Fruit fly (Drosophila melanogaster) whole organism, pupa: Measurements from ENCODE around the gene CG14441.

ENCODE experiments used
- CG10348 ChIP-seq: fragments of 200-800 bp; sonication (Bioruptor generic); IDR thresholded peaks from 2 replicates; pipeline ENCODE4 v1.3.6; 2022; ENCODE audit warnings: missing biosample characterization, missing genetic modification characterization
- CG12605 ChIP-seq: fragments of 200-800 bp; sonication (Bioruptor generic); IDR thresholded peaks from 2 replicates; pipeline ENCODE4 v1.3.6; 2022; ENCODE audit warnings: missing biosample characterization, missing genetic modification characterization
- CG13204 ChIP-seq: fragments of 200-800 bp; sonication (Bioruptor generic); optimal IDR thresholded peaks from 2 replicates; lab custom pipeline; 2018; ENCODE audit warnings: missing biosample characterization, mild to moderate bottlenecking, missing genetic modification characterization, moderate library complexity
- CG14655 ChIP-seq: fragments of 200-800 bp; sonication (Bioruptor generic); optimal IDR thresholded peaks from 3 replicates; lab custom pipeline; 2017; ENCODE audit warnings: mild to moderate bottlenecking, missing biosample characterization, missing genetic modification reagents, missing genetic modification characterization
- CG15710 ChIP-seq: fragments of 200-800 bp; sonication (Bioruptor generic); optimal IDR thresholded peaks from 2 replicates; lab custom pipeline; 2018; ENCODE audit warnings: missing biosample characterization, mild to moderate bottlenecking, missing genetic modification characterization, moderate library complexity
- CG17806 ChIP-seq: fragments of 200-800 bp; sonication (Bioruptor generic); optimal IDR thresholded peaks from 2 replicates; lab custom pipeline; 2018; ENCODE audit warnings: missing biosample characterization, mild to moderate bottlenecking, missing genetic modification characterization, moderate library complexity
- CG32121 ChIP-seq: fragments of 200-800 bp; sonication (Bioruptor generic); IDR thresholded peaks from 2 replicates; pipeline ENCODE4 v1.3.6; 2022; ENCODE audit warnings: missing biosample characterization, missing genetic modification characterization
- CG34367 ChIP-seq: fragments of 200-800 bp; sonication (Bioruptor generic); optimal IDR thresholded peaks from 2 replicates; lab custom pipeline; 2018; ENCODE audit warnings: missing biosample characterization, mild to moderate bottlenecking, missing genetic modification characterization
- CG4496 ChIP-seq: fragments of 200-800 bp; sonication (Bioruptor generic); IDR thresholded peaks from 3 replicates; pipeline ENCODE4 v1.3.6; 2022; ENCODE audit warnings: missing biosample characterization, missing genetic modification characterization
- CG8159 ChIP-seq: fragments of 200-800 bp; sonication (Bioruptor generic); optimal IDR thresholded peaks from 3 replicates; lab custom pipeline; 2018; ENCODE audit warnings: missing biosample characterization, mild to moderate bottlenecking, missing genetic modification characterization, moderate library complexity
- CG8301 ChIP-seq: fragments of 200-800 bp; sonication (Bioruptor generic); optimal IDR thresholded peaks from 2 replicates; lab custom pipeline; 2018; ENCODE audit warnings: missing biosample characterization, mild to moderate bottlenecking, missing genetic modification characterization
- CG9948 ChIP-seq: fragments of 200-800 bp; sonication (Bioruptor generic); optimal IDR thresholded peaks from 2 replicates; lab custom pipeline; 2018; ENCODE audit warnings: missing biosample characterization, mild to moderate bottlenecking, missing genetic modification characterization, moderate library complexity
- D1 ChIP-seq: fragments of 200-800 bp; sonication (Bioruptor generic); optimal IDR thresholded peaks from 2 replicates; lab custom pipeline; 2018; ENCODE audit warnings: missing biosample characterization, mild to moderate bottlenecking, missing genetic modification characterization, moderate library complexity
- EcR ChIP-seq: fragments of 200-800 bp; sonication (Bioruptor generic); optimal IDR thresholded peaks from 3 replicates; lab custom pipeline; 2019; ENCODE audit warnings: missing biosample characterization, missing genetic modification characterization, mild to moderate bottlenecking, moderate library complexity, missing genetic modification reagents
- Ets98B ChIP-seq: fragments of 200-800 bp; sonication (Bioruptor generic); IDR thresholded peaks from 2 replicates; pipeline ENCODE4 v1.3.6; 2022; ENCODE audit warnings: missing biosample characterization, missing genetic modification characterization
- Pif1A ChIP-seq: fragments of 200-800 bp; sonication (Bioruptor generic); optimal IDR thresholded peaks from 3 replicates; lab custom pipeline; 2016; ENCODE audit warnings: missing biosample characterization, missing genetic modification characterization
- Pif1B ChIP-seq: fragments of 200-800 bp; sonication (Bioruptor generic); optimal IDR thresholded peaks from 3 replicates; lab custom pipeline; 2016; ENCODE audit warnings: missing biosample characterization, missing genetic modification characterization
- Snoo ChIP-seq: fragments of 200-800 bp; sonication (Bioruptor generic); optimal IDR thresholded peaks from 3 replicates; lab custom pipeline; 2017; ENCODE audit warnings: missing biosample characterization, mild to moderate bottlenecking, missing genetic modification characterization, inconsistent platforms
- fd96Ca ChIP-seq: fragments of 200-800 bp; sonication (Bioruptor generic); IDR thresholded peaks from 3 replicates; pipeline ENCODE4 v1.3.6; 2022; ENCODE audit warnings: missing biosample characterization, missing genetic modification characterization
- gl ChIP-seq: fragments of 200-800 bp; sonication (Bioruptor generic); optimal IDR thresholded peaks from 2 replicates; lab custom pipeline; 2018; ENCODE audit warnings: missing biosample characterization, mild to moderate bottlenecking, missing genetic modification characterization
- rn ChIP-seq: fragments of 200-800 bp; sonication (Bioruptor generic); IDR thresholded peaks from 2 replicates; pipeline ENCODE4 v1.3.6; 2022; ENCODE audit warnings: missing biosample characterization, missing genetic modification characterization

Gene CG14441

dm6 chrX:6723622-6724021, 24.3 kb downstream of the CG14441 start:
- no peak for TF ChIP-seq CG14655 (GFP tag; lab: Kevin White, UChicago)
- TF ChIP-seq Pif1B (GFP tag; lab: Kevin White, UChicago) = no peak
- TF ChIP-seq Snoo (tag; lab: Kevin White, UChicago) = no peak
- TF ChIP-seq Pif1A = no peak
- TF ChIP-seq CG4496 = no peak
- no peak for TF ChIP-seq CG17806 (tag; lab: Kevin White, UChicago)
- no peak for TF ChIP-seq Ets98B (GFP tag; lab: Robert Waterston, UW)
- TF ChIP-seq CG15710 (tag; lab: Kevin White, UChicago) = no peak
- no peak for TF ChIP-seq CG10348 (GFP tag; lab: Robert Waterston, UW)
- TF ChIP-seq CG9948 (tag; lab: Kevin White, UChicago) = no peak
- no peak for TF ChIP-seq CG32121 (GFP tag; lab: Robert Waterston, UW)
- no peak for TF ChIP-seq rn
- TF ChIP-seq CG8301 (tag; lab: Kevin White, UChicago) = no peak
- no peak for TF ChIP-seq CG8159 (tag; lab: Kevin White, UChicago)
- no peak for TF ChIP-seq D1 (tag; lab: Kevin White, UChicago)
- no peak for TF ChIP-seq CG34367 (tag; lab: Kevin White, UChicago)
- no peak for TF ChIP-seq EcR (GFP tag; lab: Kevin White, UChicago)
- no peak for TF ChIP-seq fd96Ca (GFP tag; lab: Robert Waterston, UW)
- no peak for TF ChIP-seq CG12605
- no peak for TF ChIP-seq CG13204 (GFP tag; lab: Kevin White, UChicago)

- TF ChIP-seq CG14655 (GFP tag; lab: Kevin White, UChicago) (peak; percentile 46), CG4496 (peak; percentile 43; the same call in 1 of the 3 replicates), CG8301 (tag; lab: Kevin White, UChicago) (peak; percentile 19), gl (tag; lab: Kevin White, UChicago) (no peak), CG13204 (GFP tag; lab: Kevin White, UChicago) (no peak), Ets98B (GFP tag; lab: Robert Waterston, UW) (peak; percentile 40)
Observed at dm6 chrX:6724904-6725505, 25.7 kb downstream of the CG14441 start.

- no peak for TF ChIP-seq Ets98B (GFP tag; lab: Robert Waterston, UW)
- TF ChIP-seq fd96Ca (GFP tag; lab: Robert Waterston, UW) = no peak
- 0 out of 3 replicates have a peak, but pooled peaks have one; percentile 34 for TF ChIP-seq CG4496
- TF ChIP-seq CG13204 (GFP tag; lab: Kevin White, UChicago) = peak; percentile 72
- no peak for TF ChIP-seq CG9948 (tag; lab: Kevin White, UChicago)
- no peak for TF ChIP-seq gl (tag; lab: Kevin White, UChicago)
- no peak for TF ChIP-seq CG15710 (tag; lab: Kevin White, UChicago)
- no peak for TF ChIP-seq CG34367 (tag; lab: Kevin White, UChicago)
- TF ChIP-seq Pif1B (GFP tag; lab: Kevin White, UChicago) = no peak
- no peak for TF ChIP-seq CG32121 (GFP tag; lab: Robert Waterston, UW)
- TF ChIP-seq D1 (tag; lab: Kevin White, UChicago) = no peak
- no peak for TF ChIP-seq CG14655 (GFP tag; lab: Kevin White, UChicago)
- TF ChIP-seq Pif1A = no peak
- TF ChIP-seq CG8159 (tag; lab: Kevin White, UChicago) = no peak
- no peak for TF ChIP-seq CG12605
Observed at dm6 chrX:6726758-6727490, 27.6 kb downstream of the CG14441 start.

DNA sequence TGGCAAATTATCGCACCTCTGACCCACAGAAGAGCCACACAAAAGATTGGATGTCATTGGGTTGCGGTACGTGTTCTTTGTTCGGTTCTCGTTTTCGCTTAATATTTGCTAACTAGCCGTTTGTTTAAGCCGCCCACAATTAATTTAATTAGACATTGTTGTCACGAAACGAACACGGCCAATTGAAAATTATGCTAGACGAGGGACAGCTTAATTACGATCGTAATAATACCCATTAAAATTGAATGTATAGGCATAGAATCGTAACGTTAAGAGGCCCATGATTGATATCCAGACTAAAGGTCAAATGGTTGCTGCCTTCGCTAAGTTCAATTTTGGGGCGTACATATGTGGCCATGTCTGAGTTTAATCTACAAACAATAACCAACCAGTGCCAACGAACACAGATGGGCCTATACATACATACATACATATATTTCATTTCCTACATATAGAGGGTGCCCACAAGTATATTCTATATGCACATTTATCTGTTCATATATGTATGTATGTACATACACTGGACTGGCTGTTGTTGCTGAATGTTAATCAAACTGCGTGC, 29.4 kb downstream of the CG14441 start:
- no peak for TF ChIP-seq CG8301 (tag; lab: Kevin White, UChicago)
- peak; percentile 47 for TF ChIP-seq EcR (GFP tag; lab: Kevin White, UChicago)
- TF ChIP-seq CG32121 (GFP tag; lab: Robert Waterston, UW) = no peak
- TF ChIP-seq, all 21 proteins: peak for 1

DNA sequence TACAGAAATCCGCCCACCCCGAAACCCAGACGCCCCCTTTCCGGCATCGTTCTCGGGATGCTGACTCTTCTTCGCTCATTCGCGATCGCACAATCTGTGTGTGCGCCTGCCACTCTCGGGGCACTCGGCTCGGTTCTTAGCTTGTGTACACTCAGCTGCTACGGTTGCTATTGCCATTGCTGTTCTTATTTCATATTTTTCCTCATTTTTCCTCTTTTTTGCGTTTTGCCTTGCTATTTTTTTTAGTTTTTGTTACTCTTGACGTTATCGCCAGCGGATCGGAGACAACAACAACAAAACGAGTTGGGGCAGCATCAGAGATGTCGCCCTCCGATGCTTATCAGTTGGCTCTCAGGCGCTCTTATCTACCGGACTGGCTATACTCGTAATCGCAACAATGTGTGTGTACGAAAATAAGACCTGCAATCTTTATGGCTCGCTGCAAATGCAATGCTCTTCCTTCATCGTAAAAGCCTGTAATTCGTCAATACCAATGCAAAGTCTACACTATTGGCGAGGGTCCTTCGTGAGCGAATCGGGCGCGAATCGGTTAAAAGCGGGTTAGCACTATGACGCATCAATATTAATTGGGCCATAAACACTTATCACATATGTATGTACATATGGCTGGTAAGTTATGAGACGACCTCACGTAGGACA, 31.4 kb downstream of the CG14441 start:
- TF ChIP-seq CG13204 (GFP tag; lab: Kevin White, UChicago) (peak; percentile 70), Snoo (tag; lab: Kevin White, UChicago) (no peak), EcR (GFP tag; lab: Kevin White, UChicago) (no peak), CG15710 (tag; lab: Kevin White, UChicago) (peak; percentile 47), CG34367 (tag; lab: Kevin White, UChicago) (peak; percentile 42), Pif1A (peak; percentile 26), CG4496 (peak; percentile 88), CG17806 (tag; lab: Kevin White, UChicago) (peak; percentile 52), CG12605 (peak; percentile 91), CG8159 (tag; lab: Kevin White, UChicago) (peak; percentile 57), CG8301 (tag; lab: Kevin White, UChicago) (peak; percentile 63), fd96Ca (GFP tag; lab: Robert Waterston, UW) (peak; percentile 87), rn (peak; percentile 51; the same call in 1 of the 2 replicates), D1 (tag; lab: Kevin White, UChicago) (no peak), CG10348 (GFP tag; lab: Robert Waterston, UW) (no peak), CG14655 (GFP tag; lab: Kevin White, UChicago) (peak; percentile 74), Ets98B (GFP tag; lab: Robert Waterston, UW) (peak; percentile 81), gl (tag; lab: Kevin White, UChicago) (peak; percentile 78), CG9948 (tag; lab: Kevin White, UChicago) (peak; percentile 25), CG32121 (GFP tag; lab: Robert Waterston, UW) (peak; percentile 58; the same call in 1 of the 2 replicates), Pif1B (GFP tag; lab: Kevin White, UChicago) (peak; percentile 42)
